Fruit fly (Drosophila melanogaster) Kc167 (cell line): ENCODE data around the gene CG3566.

Experiments used
- Myc ChIP-seq: fragments of >200 bp; optimal IDR thresholded peaks from 2 replicates; lab custom pipeline; 2017; ENCODE audit warnings: missing external identifiers
- h ChIP-seq: fragments of >200 bp; optimal IDR thresholded peaks from 3 replicates; lab custom pipeline; 2018; ENCODE audit warnings: missing external identifiers
- psq ChIP-seq: fragments of >200 bp; optimal IDR thresholded peaks from 2 replicates; lab custom pipeline; 2017; ENCODE audit warnings: missing external identifiers
- ttk ChIP-seq: sonication (Bioruptor generic); optimal IDR thresholded peaks from 2 replicates; lab custom pipeline; 2017; ENCODE audit warnings: missing external identifiers

dm6 chrX:6225472-6226049 lies 51.0 kb downstream of the CG3566 start, which contains the start of gene dtn:
- TF ChIP-seq psq (no peak), Myc (lab: Kevin White, UChicago) (no peak), h (lab: Kevin White, UChicago) (no peak), ttk (lab: Kevin White, UChicago) (no peak)
